Worm (Caenorhabditis elegans) whole organism, L3 larva: ENCODE measurements around the gene ced-9.

Experiments used
- ZK546.5 ChIP-seq: sonication (generic microtip); optimal IDR thresholded peaks from 2 replicates; lab custom pipeline; 2017; ENCODE audit warnings: missing biosample characterization, missing genetic modification characterization
- aly-2 ChIP-seq: fragments of 150-350 bp; optimal IDR thresholded peaks from 2 replicates; lab custom pipeline; 2014; ENCODE audit warnings: missing biosample characterization, missing genetic modification characterization
- ceh-16 ChIP-seq: sonication (generic microtip); optimal IDR thresholded peaks from 2 replicates; lab custom pipeline; 2017; ENCODE audit warnings: missing biosample characterization, missing genetic modification characterization
- ceh-82 ChIP-seq: fragments of 150-350 bp; optimal IDR thresholded peaks from 2 replicates; lab custom pipeline; 2014; ENCODE audit warnings: missing biosample characterization, missing genetic modification characterization
- ceh-9 ChIP-seq: sonication (generic microtip); optimal IDR thresholded peaks from 2 replicates; lab custom pipeline; 2018; ENCODE audit warnings: missing biosample characterization, missing genetic modification characterization
- daf-12 ChIP-seq: fragments of 150-350 bp; optimal IDR thresholded peaks from 2 replicates; lab custom pipeline; 2014; ENCODE audit warnings: missing biosample characterization, missing genetic modification reagents, missing genetic modification characterization
- egl-27 ChIP-seq: sonication (generic microtip); optimal IDR thresholded peaks from 4 replicates; lab custom pipeline; 2017; ENCODE audit warnings: missing biosample characterization, missing genetic modification reagents, missing genetic modification characterization
- egl-5 ChIP-seq: fragments of 150-350 bp; optimal IDR thresholded peaks from 2 replicates; lab custom pipeline; 2017; ENCODE audit warnings: missing biosample characterization, missing genetic modification reagents, missing genetic modification characterization, inconsistent platforms
- elt-1 ChIP-seq: fragments of 150-350 bp; optimal IDR thresholded peaks from 2 replicates; lab custom pipeline; 2014; ENCODE audit warnings: missing biosample characterization, missing genetic modification characterization
- elt-2 ChIP-seq: sonication (generic microtip); optimal IDR thresholded peaks from 2 replicates; lab custom pipeline; 2016; ENCODE audit warnings: missing genetic modification reagents, mild to moderate bottlenecking, missing genetic modification characterization, missing compliant biosample characterization
- elt-3 ChIP-seq, 3 experiments: fragments of 150-350 bp in 1 of 3; sonication (generic microtip) in 2 of 3; optimal IDR thresholded peaks; 2 replicates in 2 of 3; 4 replicates in 1 of 3; lab custom pipeline; 2014 to 2017; ENCODE audit warnings: missing biosample characterization in 3 of 3, missing genetic modification characterization in 3 of 3
- fkh-10 ChIP-seq: sonication (generic microtip); optimal IDR thresholded peaks from 2 replicates; lab custom pipeline; 2017; ENCODE audit warnings: missing biosample characterization, missing genetic modification reagents, missing genetic modification characterization
- hmg-11 ChIP-seq: sonication (generic microtip); optimal IDR thresholded peaks from 2 replicates; lab custom pipeline; 2016; ENCODE audit warnings: missing genetic modification characterization, missing compliant biosample characterization
- jun-1 ChIP-seq: fragments of 150-350 bp; optimal IDR thresholded peaks from 2 replicates; lab custom pipeline; 2014; ENCODE audit warnings: missing biosample characterization, missing genetic modification reagents, missing genetic modification characterization
- lin-15B ChIP-seq: fragments of 150-350 bp; optimal IDR thresholded peaks from 2 replicates; lab custom pipeline; 2014; ENCODE audit warnings: missing biosample characterization, missing genetic modification characterization
- lsy-12 ChIP-seq: sonication (generic microtip); optimal IDR thresholded peaks from 2 replicates; lab custom pipeline; 2016; ENCODE audit warnings: mild to moderate bottlenecking, missing genetic modification characterization, missing compliant biosample characterization
- mdl-1 ChIP-seq: fragments of 150-350 bp; optimal IDR thresholded peaks from 2 replicates; lab custom pipeline; 2014; ENCODE audit warnings: missing biosample characterization, missing genetic modification characterization
- mml-1 ChIP-seq: fragments of 150-350 bp; sonication (generic microtip); optimal IDR thresholded peaks from 3 replicates; lab custom pipeline; 2014; ENCODE audit warnings: missing biosample characterization, missing genetic modification characterization
- nfya-1 ChIP-seq: sonication (generic microtip); optimal IDR thresholded peaks from 2 replicates; lab custom pipeline; 2017; ENCODE audit warnings: missing genetic modification characterization, mild to moderate bottlenecking, missing compliant biosample characterization, antibody characterized with exemption, moderate library complexity; ENCODE audit not compliant: insufficient read depth
- nhr-11 ChIP-seq: fragments of 150-350 bp; optimal IDR thresholded peaks from 2 replicates; lab custom pipeline; 2014; ENCODE audit warnings: missing biosample characterization, missing genetic modification characterization
- nhr-12 ChIP-seq: fragments of 150-350 bp; optimal IDR thresholded peaks from 2 replicates; lab custom pipeline; 2014; ENCODE audit warnings: missing biosample characterization, missing genetic modification characterization
- nhr-23 ChIP-seq: fragments of 150-350 bp; optimal IDR thresholded peaks from 2 replicates; lab custom pipeline; 2014; ENCODE audit warnings: missing biosample characterization, missing genetic modification reagents, missing genetic modification characterization
- nhr-237 ChIP-seq: fragments of 150-350 bp; optimal IDR thresholded peaks from 2 replicates; lab custom pipeline; 2014; ENCODE audit warnings: missing biosample characterization, missing genetic modification characterization
- nhr-25 ChIP-seq: sonication (generic microtip); optimal IDR thresholded peaks from 2 replicates; lab custom pipeline; 2017; ENCODE audit warnings: missing biosample characterization, missing genetic modification characterization
- nhr-43 ChIP-seq: sonication (generic microtip); optimal IDR thresholded peaks from 2 replicates; lab custom pipeline; 2016; ENCODE audit warnings: mild to moderate bottlenecking, missing genetic modification characterization, missing compliant biosample characterization; ENCODE audit not compliant: poor library complexity, severe bottlenecking
- nhr-67 ChIP-seq: fragments of 150-350 bp; optimal IDR thresholded peaks from 2 replicates; lab custom pipeline; 2014; ENCODE audit warnings: missing biosample characterization, missing genetic modification characterization
- nhr-76 ChIP-seq: fragments of 150-350 bp; sonication (generic microtip); optimal IDR thresholded peaks from 5 replicates; lab custom pipeline; 2014; ENCODE audit warnings: missing biosample characterization, missing genetic modification characterization
- nhr-77 ChIP-seq: fragments of 150-350 bp; optimal IDR thresholded peaks from 2 replicates; lab custom pipeline; 2014; ENCODE audit warnings: missing biosample characterization, missing genetic modification characterization
- pha-4 ChIP-seq: fragments of 150-350 bp; optimal IDR thresholded peaks from 2 replicates; lab custom pipeline; 2014; ENCODE audit warnings: missing biosample characterization, missing genetic modification reagents, missing genetic modification characterization
- sea-2 ChIP-seq: fragments of 150-350 bp; sonication (generic microtip); optimal IDR thresholded peaks from 4 replicates; lab custom pipeline; 2014; ENCODE audit warnings: missing biosample characterization, missing genetic modification reagents, missing genetic modification characterization
- snpc-4 ChIP-seq: fragments of 150-350 bp; optimal IDR thresholded peaks from 2 replicates; lab custom pipeline; 2014; ENCODE audit warnings: missing biosample characterization, missing genetic modification characterization
- tbx-2 ChIP-seq: sonication (generic microtip); optimal IDR thresholded peaks from 2 replicates; lab custom pipeline; 2016; ENCODE audit warnings: mild to moderate bottlenecking, missing genetic modification characterization, missing compliant biosample characterization
- unc-39 ChIP-seq: sonication (generic microtip); optimal IDR thresholded peaks from 4 replicates; lab custom pipeline; 2017; ENCODE audit warnings: missing biosample characterization, missing genetic modification characterization
- unc-62 ChIP-seq: fragments of 150-350 bp; sonication (generic microtip); optimal IDR thresholded peaks from 4 replicates; lab custom pipeline; 2014; ENCODE audit warnings: missing biosample characterization, missing genetic modification reagents, missing genetic modification characterization
- zag-1 ChIP-seq: fragments of 150-350 bp; optimal IDR thresholded peaks from 2 replicates; lab custom pipeline; 2014; ENCODE audit warnings: missing biosample characterization, missing genetic modification characterization
- ztf-11 ChIP-seq: fragments of 150-350 bp; optimal IDR thresholded peaks from 2 replicates; lab custom pipeline; 2014; ENCODE audit warnings: missing biosample characterization, missing genetic modification characterization
- ztf-4 ChIP-seq: fragments of 150-350 bp; optimal IDR thresholded peaks from 2 replicates; lab custom pipeline; 2014; ENCODE audit warnings: missing biosample characterization, missing genetic modification characterization

ced-9 gene

DNA sequence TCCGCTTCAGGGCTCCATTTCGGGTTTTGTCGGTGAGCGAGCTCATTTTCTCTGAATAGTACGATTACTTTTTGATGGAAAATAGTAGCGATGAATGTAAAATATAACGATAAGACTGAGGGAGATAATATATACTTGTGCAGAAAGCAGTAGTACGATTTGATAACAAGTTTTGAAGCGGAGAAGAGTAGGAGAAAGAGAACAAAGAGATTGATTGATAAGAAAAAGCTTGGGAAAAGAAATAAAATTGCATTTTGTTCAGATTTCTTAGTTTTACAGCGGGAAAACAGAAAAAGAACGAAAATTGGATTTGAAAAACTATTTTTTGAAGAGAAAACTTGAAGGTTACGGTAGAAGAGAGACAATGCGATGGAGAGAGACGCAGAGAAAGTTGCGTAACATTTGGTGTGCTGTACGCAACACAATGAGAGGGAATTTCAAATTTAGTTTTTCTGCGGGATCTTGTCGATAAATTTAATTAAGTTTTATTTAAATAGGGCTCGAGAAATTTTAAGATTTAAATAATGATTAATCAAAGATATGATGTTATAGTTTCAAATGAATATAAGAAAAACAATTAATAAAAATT is 22.7 kb downstream of the ced-9 start, which contains the start of gene umps-1 (continued):
- TF ChIP-seq ceh-82 (no peak), fkh-10 (no peak), ceh-16 (tag; lab: Kevin White, UChicago) (no peak), nhr-237 (tag; lab: Kevin White, UChicago) (no peak), tbx-2 (tag; lab: Kevin White, UChicago) (no peak), snpc-4 (tag; lab: Kevin White, UChicago) (no peak), zag-1 (no peak), nhr-67 (tag; lab: Kevin White, UChicago) (no peak), nhr-11 (tag; lab: Kevin White, UChicago) (no peak), ZK546.5 (no peak), nhr-23 (peak; percentile 90), pha-4 (tag; lab: Kevin White, UChicago) (peak; percentile 92), egl-5 (no peak), ztf-4 (no peak)

DNA sequence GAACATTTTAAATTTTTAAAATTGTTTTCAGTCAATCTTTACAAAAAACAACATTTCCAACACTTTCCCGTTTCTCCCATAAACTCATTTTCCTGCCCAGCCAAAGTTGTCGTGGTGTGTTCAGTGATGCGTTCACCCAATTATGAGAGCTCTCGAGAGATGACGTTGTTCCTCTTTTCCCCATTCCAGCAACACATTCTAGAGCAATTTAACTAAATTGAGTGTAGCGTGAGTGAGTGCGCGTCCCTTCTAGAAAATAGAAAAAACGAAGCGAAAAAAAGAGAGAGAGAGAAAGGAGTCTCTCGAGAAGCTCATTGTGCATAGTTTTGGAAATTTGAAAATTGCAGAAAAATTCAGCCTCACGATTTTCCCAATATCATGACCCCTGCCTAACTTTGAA is 23.8 kb downstream of the ced-9 start:
- TF ChIP-seq nfya-1 (tag; lab: Kevin White, UChicago) = peak; percentile 28
- TF ChIP-seq egl-27 (tag; lab: Kevin White, UChicago) = no peak
- TF ChIP-seq nhr-77 (tag; lab: Kevin White, UChicago) = no peak
- peak; percentile 36 for TF ChIP-seq fkh-10
- no peak for TF ChIP-seq elt-1

ce11 chrIII:10359916-10360315 is 24.9 kb downstream of the ced-9 start:
- TF ChIP-seq ZK546.5 = no peak
- peak; percentile 12 for TF ChIP-seq fkh-10

DNA sequence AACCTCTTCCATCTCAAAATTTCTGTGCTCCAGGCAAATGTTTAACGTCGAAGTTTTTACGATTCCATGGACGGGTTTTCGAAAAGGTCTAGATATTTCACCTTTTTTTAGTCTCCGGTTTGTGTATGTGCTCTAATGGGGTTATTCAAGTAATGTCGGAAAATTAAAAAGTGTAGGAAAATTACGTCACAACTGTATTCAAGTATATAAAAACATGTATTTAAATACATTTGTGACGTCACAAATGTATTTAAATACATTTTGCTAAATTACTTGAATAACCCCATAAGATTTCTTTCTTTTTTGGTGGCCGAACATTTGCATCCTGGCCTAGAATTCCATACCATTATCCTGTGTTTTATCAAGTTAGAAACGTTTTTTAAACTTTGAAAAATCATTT is 26.5 kb downstream of the ced-9 start:
- no peak for TF ChIP-seq nhr-12 (tag; lab: Kevin White, UChicago)
- no peak for TF ChIP-seq nhr-237 (tag; lab: Kevin White, UChicago)
- TF ChIP-seq nhr-11 (tag; lab: Kevin White, UChicago) = no peak
- no peak for TF ChIP-seq unc-62
- no peak for TF ChIP-seq elt-2
- TF ChIP-seq hmg-11 (tag; lab: Kevin White, UChicago) = no peak
- no peak for TF ChIP-seq ztf-11 (tag; lab: Kevin White, UChicago)
- no peak for TF ChIP-seq sea-2 (GFP tag; lab: Kevin White, UChicago)
- TF ChIP-seq lin-15B = no peak
- no peak for TF ChIP-seq elt-3 (tag; optimal IDR thresholded peaks at IDR 0.05; lab: Kevin White, UChicago)
- no peak for TF ChIP-seq nhr-76 (tag; lab: Kevin White, UChicago)
- TF ChIP-seq nhr-43 = no peak
- TF ChIP-seq jun-1 (tag; lab: Kevin White, UChicago) = no peak
- no peak for TF ChIP-seq nhr-25 (tag; lab: Kevin White, UChicago)
- no peak for TF ChIP-seq aly-2
- TF ChIP-seq elt-1 = no peak
- no peak for TF ChIP-seq egl-5
- no peak for TF ChIP-seq daf-12

DNA sequence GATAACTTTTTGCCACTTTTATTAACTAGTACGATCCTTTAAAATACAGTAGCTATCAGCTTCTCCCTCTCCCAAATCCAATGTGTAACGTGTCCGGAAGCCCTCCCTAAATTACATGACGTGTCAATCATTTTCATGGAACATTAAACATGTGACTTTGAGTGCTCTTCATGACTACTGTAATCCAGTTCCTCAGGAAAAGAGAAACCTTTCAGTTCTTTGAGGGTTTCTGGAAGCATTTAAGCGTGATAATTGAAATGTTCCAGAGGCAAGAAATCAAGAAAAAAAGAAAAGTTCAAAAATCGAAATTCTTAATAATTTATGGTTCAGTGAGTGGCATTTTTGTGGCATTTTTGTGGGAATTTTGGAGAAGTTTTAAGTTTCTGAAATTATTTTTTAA is 27.9 kb downstream of the ced-9 start:
- no peak for TF ChIP-seq nhr-43
- no peak for TF ChIP-seq ztf-4
- TF ChIP-seq nhr-25 (tag; lab: Kevin White, UChicago) = no peak
- TF ChIP-seq nfya-1 (tag; lab: Kevin White, UChicago) = no peak
- TF ChIP-seq, all 47 proteins: peak for 0

DNA sequence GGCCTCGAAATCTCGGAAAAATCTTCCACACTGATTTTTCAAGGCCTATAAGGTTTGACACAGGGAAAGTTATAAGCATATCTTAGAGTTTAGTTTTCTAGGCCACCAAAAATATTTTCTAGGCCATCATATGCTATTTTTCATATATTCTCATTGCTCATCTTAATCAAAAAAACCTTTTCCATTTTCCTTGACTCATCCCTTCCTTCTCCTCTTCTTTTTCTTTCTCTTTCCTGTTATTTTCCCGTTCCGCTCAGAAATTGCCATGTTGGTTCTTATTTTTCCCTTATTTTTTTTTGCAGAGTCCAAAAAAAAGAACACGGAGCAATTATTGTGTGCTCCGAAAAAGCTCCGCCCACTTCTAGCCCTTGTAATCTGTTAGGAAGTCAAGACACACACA is 29.7 kb downstream of the ced-9 start, which contains the start of gene tbc-8:
Gene tbc-8, plus strand, starts transcription at position 301 of the 400 bp plus-strand sequence.
- TF ChIP-seq sea-2 (GFP tag; lab: Kevin White, UChicago) = no peak
- TF ChIP-seq mdl-1 (tag; lab: Kevin White, UChicago) = no peak
- no peak for TF ChIP-seq ztf-4
- no peak for TF ChIP-seq elt-2
- no peak for TF ChIP-seq ceh-9 (tag; lab: Kevin White, UChicago)
- no peak for TF ChIP-seq daf-12
- no peak for TF ChIP-seq zag-1
- no peak for TF ChIP-seq lsy-12
- no peak for TF ChIP-seq nhr-23
- no peak for TF ChIP-seq mml-1
- no peak for TF ChIP-seq ZK546.5
- TF ChIP-seq lin-15B = no peak
- no peak for TF ChIP-seq egl-5
- no peak for TF ChIP-seq unc-39 (tag; lab: Kevin White, UChicago)
- TF ChIP-seq elt-3 (tag; optimal IDR thresholded peaks at IDR 0.05; lab: Kevin White, UChicago) = no peak
- TF ChIP-seq fkh-10 = no peak
